Fruit fly (Drosophila melanogaster) whole organism, embryonic: Measurements from ENCODE around the gene temp.

Source experiments
- ATbp ChIP-seq: fragments of 200-800 bp; sonication (Bioruptor generic); optimal IDR thresholded peaks from 2 replicates; lab custom pipeline; 2017; ENCODE audit warnings: missing biosample characterization, mild to moderate bottlenecking, missing genetic modification characterization, missing genetic modification reagents
- Abd-B ChIP-seq: fragments of 200-800 bp; sonication (Bioruptor generic); optimal IDR thresholded peaks from 2 replicates; lab custom pipeline; 2018; ENCODE audit warnings: missing biosample characterization, mild to moderate bottlenecking, missing genetic modification characterization, moderate library complexity
- BEAF-32 ChIP-seq: fragments of 200-800 bp; sonication (Bioruptor generic); optimal IDR thresholded peaks from 3 replicates; lab custom pipeline; 2017; ENCODE audit warnings: missing biosample characterization, missing genetic modification characterization, mild to moderate bottlenecking, moderate library complexity, missing genetic modification reagents
- Bgb ChIP-seq: fragments of 200-800 bp; sonication (Bioruptor generic); IDR thresholded peaks from 2 replicates; pipeline ENCODE4 v1.3.6; 2022; ENCODE audit warnings: missing biosample characterization, missing genetic modification characterization; ENCODE audit not compliant: partially characterized antibody
- BtbVII ChIP-seq: fragments of 200-800 bp; sonication (Bioruptor generic); optimal IDR thresholded peaks from 3 replicates; lab custom pipeline; 2017; ENCODE audit warnings: missing biosample characterization, mild to moderate bottlenecking, missing genetic modification characterization
- CG10209 ChIP-seq: fragments of 200-800 bp; sonication (Bioruptor generic); optimal IDR thresholded peaks from 3 replicates; lab custom pipeline; 2017; ENCODE audit warnings: missing biosample characterization, mild to moderate bottlenecking, missing genetic modification characterization, missing genetic modification reagents
- CG12391 ChIP-seq: fragments of 200-800 bp; sonication (Bioruptor generic); optimal IDR thresholded peaks from 3 replicates; lab custom pipeline; 2018; ENCODE audit warnings: missing biosample characterization, mild to moderate bottlenecking, missing genetic modification characterization, moderate library complexity
- CG15073 ChIP-seq: fragments of 200-800 bp; sonication (Bioruptor generic); optimal IDR thresholded peaks from 2 replicates; lab custom pipeline; 2016; ENCODE audit warnings: missing biosample characterization, missing genetic modification characterization
- CG1832 ChIP-seq: fragments of 200-800 bp; sonication (Bioruptor generic); optimal IDR thresholded peaks from 2 replicates; lab custom pipeline; 2017; ENCODE audit warnings: missing biosample characterization, mild to moderate bottlenecking, missing genetic modification characterization, inconsistent platforms
- CG2120 ChIP-seq: fragments of 200-800 bp; sonication (Bioruptor generic); optimal IDR thresholded peaks from 3 replicates; lab custom pipeline; 2016; ENCODE audit warnings: missing biosample characterization, missing genetic modification characterization
- CG2202 ChIP-seq: fragments of 200-800 bp; sonication (Bioruptor generic); optimal IDR thresholded peaks from 2 replicates; lab custom pipeline; 2018; ENCODE audit warnings: missing biosample characterization, mild to moderate bottlenecking, missing genetic modification characterization
- CG30020 ChIP-seq: fragments of 200-800 bp; optimal IDR thresholded peaks from 2 replicates; lab custom pipeline; 2019; ENCODE audit warnings: missing biosample characterization, mild to moderate bottlenecking, missing genetic modification characterization, moderate library complexity
- CG30431 ChIP-seq: fragments of 200-800 bp; sonication (Bioruptor generic); optimal IDR thresholded peaks from 2 replicates; lab custom pipeline; 2017; ENCODE audit warnings: missing biosample characterization, missing genetic modification characterization
- CG6813 ChIP-seq: fragments of 200-800 bp; sonication (Bioruptor generic); optimal IDR thresholded peaks from 2 replicates; lab custom pipeline; 2017; ENCODE audit warnings: missing biosample characterization, missing genetic modification characterization, mild to moderate bottlenecking, moderate library complexity, missing genetic modification reagents
- CG6854 ChIP-seq: fragments of 200-800 bp; sonication (Bioruptor generic); optimal IDR thresholded peaks from 3 replicates; lab custom pipeline; 2017; ENCODE audit warnings: missing biosample characterization, mild to moderate bottlenecking, missing genetic modification characterization
- CG7745 ChIP-seq: fragments of 200-800 bp; sonication (Bioruptor generic); optimal IDR thresholded peaks from 2 replicates; lab custom pipeline; 2018; ENCODE audit warnings: missing biosample characterization, mild to moderate bottlenecking, missing genetic modification characterization, moderate library complexity
- CG8089 ChIP-seq: fragments of 200-800 bp; sonication (Bioruptor generic); optimal IDR thresholded peaks from 3 replicates; lab custom pipeline; 2016; ENCODE audit warnings: missing biosample characterization, missing genetic modification characterization
- CG8765 ChIP-seq: fragments of 200-800 bp; sonication (Bioruptor generic); IDR thresholded peaks from 2 replicates; pipeline ENCODE4 v1.3.6; 2022; ENCODE audit warnings: missing biosample characterization, missing genetic modification characterization
- CG9817 ChIP-seq: fragments of 200-800 bp; sonication (Bioruptor generic); optimal IDR thresholded peaks from 2 replicates; lab custom pipeline; 2018; ENCODE audit warnings: missing biosample characterization, mild to moderate bottlenecking, missing genetic modification characterization, moderate library complexity
- Dfd ChIP-seq, 2 experiments: fragments of >200 bp; optimal IDR thresholded peaks; 2 replicates each; lab custom pipeline; 2017; ENCODE audit warnings: missing biosample characterization in 2 of 2, missing genetic modification characterization in 2 of 2
- Dp ChIP-seq: fragments of 200-800 bp; sonication (Bioruptor generic); optimal IDR thresholded peaks from 2 replicates; lab custom pipeline; 2018; ENCODE audit warnings: missing biosample characterization, mild to moderate bottlenecking, missing genetic modification characterization, moderate library complexity
- Dref ChIP-seq: fragments of 200-800 bp; sonication (Bioruptor generic); IDR thresholded peaks from 2 replicates; pipeline ENCODE4 v1.3.6; 2022; ENCODE audit warnings: missing biosample characterization, missing genetic modification characterization
- Drgx ChIP-seq: fragments of 200-800 bp; sonication (Bioruptor generic); IDR thresholded peaks from 2 replicates; pipeline ENCODE4 v1.3.6; 2022; ENCODE audit warnings: missing biosample characterization, missing genetic modification characterization
- Elba2 ChIP-seq: fragments of 200-800 bp; sonication (Bioruptor generic); optimal IDR thresholded peaks from 3 replicates; lab custom pipeline; 2016; ENCODE audit warnings: missing biosample characterization, missing genetic modification characterization
- Fer2 ChIP-seq: fragments of 200-800 bp; sonication (Bioruptor generic); optimal IDR thresholded peaks from 2 replicates; lab custom pipeline; 2018; ENCODE audit warnings: missing biosample characterization, mild to moderate bottlenecking, missing genetic modification characterization, moderate library complexity
- HHEX ChIP-seq: fragments of 200-800 bp; sonication (Bioruptor generic); optimal IDR thresholded peaks from 3 replicates; lab custom pipeline; 2017; ENCODE audit warnings: missing biosample characterization, mild to moderate bottlenecking, missing genetic modification characterization, missing genetic modification reagents
- NFAT ChIP-seq: fragments of 200-800 bp; sonication (Bioruptor generic); IDR thresholded peaks from 2 replicates; pipeline ENCODE4 v1.3.6; 2022; ENCODE audit warnings: missing biosample characterization, missing genetic modification characterization
- Opbp ChIP-seq: fragments of 200-800 bp; sonication (Bioruptor generic); IDR thresholded peaks from 3 replicates; pipeline ENCODE4 v1.3.6; 2022; ENCODE audit warnings: missing biosample characterization, missing genetic modification characterization; ENCODE audit not compliant: partially characterized antibody
- Scr ChIP-seq: fragments of 200-800 bp; sonication (Bioruptor generic); IDR thresholded peaks from 2 replicates; pipeline ENCODE4 v1.3.6; 2022; ENCODE audit warnings: missing biosample characterization, missing genetic modification characterization; ENCODE audit not compliant: partially characterized antibody
- ab ChIP-seq: fragments of 200-800 bp; sonication (Bioruptor generic); optimal IDR thresholded peaks from 2 replicates; lab custom pipeline; 2016; ENCODE audit warnings: missing biosample characterization, missing genetic modification characterization
- amos ChIP-seq: fragments of 200-800 bp; sonication (Bioruptor generic); IDR thresholded peaks from 2 replicates; pipeline ENCODE4 v1.3.6; 2022; ENCODE audit warnings: missing biosample characterization, missing genetic modification characterization; ENCODE audit not compliant: partially characterized antibody
- ara ChIP-seq: fragments of 200-800 bp; sonication (Bioruptor generic); IDR thresholded peaks from 2 replicates; pipeline ENCODE4 v1.3.6; 2022; ENCODE audit warnings: missing biosample characterization, missing genetic modification characterization
- bbx ChIP-seq: fragments of 200-800 bp; sonication (Bioruptor generic); IDR thresholded peaks from 2 replicates; pipeline ENCODE4 v1.3.6; 2022; ENCODE audit warnings: missing biosample characterization, missing genetic modification characterization; ENCODE audit not compliant: partially characterized antibody
- bcd ChIP-seq: fragments of 200-800 bp; sonication (Bioruptor generic); optimal IDR thresholded peaks from 2 replicates; lab custom pipeline; 2017; ENCODE audit warnings: missing biosample characterization, mild to moderate bottlenecking, missing genetic modification characterization
- chif ChIP-seq, 2 experiments: fragments of 200-800 bp; sonication (Bioruptor generic); optimal IDR thresholded peaks; 3 replicates each; lab custom pipeline; 2016; ENCODE audit warnings: missing biosample characterization in 2 of 2, missing genetic modification characterization in 2 of 2
- chinmo ChIP-seq: fragments of 200-800 bp; sonication (Bioruptor generic); IDR thresholded peaks from 4 replicates; pipeline ENCODE4 v1.3.6; 2022; ENCODE audit warnings: missing biosample characterization, missing genetic modification characterization; ENCODE audit not compliant: partially characterized antibody
- hb ChIP-seq: fragments of 200-800 bp; sonication (Bioruptor generic); IDR thresholded peaks from 3 replicates; pipeline ENCODE4 v1.3.6; 2022; ENCODE audit warnings: missing biosample characterization, missing genetic modification characterization; ENCODE audit not compliant: partially characterized antibody
- hth ChIP-seq: fragments of >200 bp; optimal IDR thresholded peaks from 2 replicates; lab custom pipeline; 2017; ENCODE audit warnings: inconsistent platforms
- jing ChIP-seq: fragments of 200-800 bp; sonication (Bioruptor generic); optimal IDR thresholded peaks from 2 replicates; lab custom pipeline; 2018; ENCODE audit warnings: missing biosample characterization, mild to moderate bottlenecking, missing genetic modification characterization
- kay ChIP-seq: fragments of 200-800 bp; sonication (Bioruptor generic); optimal IDR thresholded peaks from 2 replicates; lab custom pipeline; 2016; ENCODE audit warnings: missing biosample characterization, missing genetic modification characterization
- lola ChIP-seq, 3 experiments: fragments of >200 bp in 2 of 3; fragments of 200-800 bp in 1 of 3; sonication (Bioruptor generic) in 1 of 3; optimal IDR thresholded peaks; 2 replicates each; lab custom pipeline; 2017 to 2019; ENCODE audit warnings: missing biosample characterization in 3 of 3, missing genetic modification characterization in 3 of 3, mild to moderate bottlenecking in 1 of 3, moderate library complexity in 1 of 3
- mam ChIP-seq: fragments of 200-800 bp; sonication (Bioruptor generic); optimal IDR thresholded peaks from 3 replicates; lab custom pipeline; 2016; ENCODE audit warnings: missing biosample characterization, missing genetic modification characterization
- ranshi ChIP-seq: fragments of 200-800 bp; sonication (Bioruptor generic); IDR thresholded peaks from 2 replicates; pipeline ENCODE4 v1.3.6; 2022; ENCODE audit warnings: missing biosample characterization, missing genetic modification characterization
- row ChIP-seq: fragments of 200-800 bp; sonication (Bioruptor generic); IDR thresholded peaks from 3 replicates; pipeline ENCODE4 v1.3.6; 2022; ENCODE audit warnings: missing biosample characterization, missing genetic modification characterization
- salm ChIP-seq: fragments of 200-800 bp; sonication (Bioruptor generic); optimal IDR thresholded peaks from 2 replicates; lab custom pipeline; 2018; ENCODE audit warnings: missing biosample characterization, mild to moderate bottlenecking, missing genetic modification characterization
- slp2 ChIP-seq: fragments of 200-800 bp; sonication (Bioruptor generic); optimal IDR thresholded peaks from 2 replicates; lab custom pipeline; 2016; ENCODE audit warnings: missing biosample characterization, missing genetic modification characterization
- sr ChIP-seq: fragments of 200-800 bp; sonication (Bioruptor generic); IDR thresholded peaks from 3 replicates; pipeline ENCODE4 v1.3.6; 2022; ENCODE audit warnings: missing biosample characterization, missing genetic modification characterization
- twi ChIP-seq: fragments of 200-800 bp; optimal IDR thresholded peaks from 2 replicates; lab custom pipeline; 2019; ENCODE audit warnings: missing biosample characterization, mild to moderate bottlenecking, missing genetic modification characterization, moderate library complexity
- vnd ChIP-seq: fragments of 200-800 bp; sonication (Bioruptor generic); IDR thresholded peaks from 3 replicates; pipeline ENCODE4 v1.3.6; 2022; ENCODE audit warnings: missing biosample characterization, missing genetic modification characterization; ENCODE audit not compliant: partially characterized antibody
- zfh2 ChIP-seq: fragments of 200-800 bp; sonication (Bioruptor generic); optimal IDR thresholded peaks from 2 replicates; lab custom pipeline; 2016; ENCODE audit warnings: missing biosample characterization, missing genetic modification characterization

The temp gene

dm6 chrX:2254020-2254626 lies 8.2 kb downstream of the temp start, which contains the start of gene CG3091 (continued):
- no peak for TF ChIP-seq CG30020 (tag; lab: Kevin White, UChicago)
- no peak for TF ChIP-seq slp2
- no peak for TF ChIP-seq lola (GFP tag; optimal IDR thresholded peaks at IDR 0.05; lab: Kevin White, UChicago)
- no peak for TF ChIP-seq CG12391 (tag; lab: Kevin White, UChicago)
- no peak for TF ChIP-seq Dfd (GFP tag; optimal IDR thresholded peaks at IDR 0.05; lab: Kevin White, UChicago)
- no peak for TF ChIP-seq bcd
- peak; percentile 40; the same call in 1 of the 2 replicates for TF ChIP-seq Drgx (GFP tag; lab: Robert Waterston, UW)
- no peak for TF ChIP-seq kay (GFP tag; lab: Kevin White, UChicago)
- no peak for TF ChIP-seq CG7745
- TF ChIP-seq sr (GFP tag; lab: Robert Waterston, UW) = no peak
- TF ChIP-seq twi = no peak
- no peak for TF ChIP-seq hth
- TF ChIP-seq CG30431 (GFP tag; lab: Kevin White, UChicago) = no peak
- TF ChIP-seq CG2120 (GFP tag; lab: Kevin White, UChicago) = peak; percentile 23
- TF ChIP-seq CG2202 (tag; lab: Kevin White, UChicago) = no peak
- TF ChIP-seq vnd (GFP tag; lab: Robert Waterston, UW) = no peak
- TF ChIP-seq jing = no peak
- no peak for TF ChIP-seq ab (GFP tag; lab: Kevin White, UChicago)
- no peak for TF ChIP-seq CG8089 (GFP tag; lab: Kevin White, UChicago)
- no peak for TF ChIP-seq CG6813 (GFP tag; lab: Kevin White, UChicago)
- no peak for TF ChIP-seq Fer2 (tag; lab: Kevin White, UChicago)
- TF ChIP-seq row (GFP tag; lab: Robert Waterston, UW) = peak; percentile 16; the same call in 1 of the 3 replicates
- no peak for TF ChIP-seq CG10209 (GFP tag; lab: Kevin White, UChicago)
- no peak for TF ChIP-seq salm (tag; lab: Kevin White, UChicago)
- no peak for TF ChIP-seq ranshi (GFP tag; lab: Robert Waterston, UW)
- peak; percentile 27 for TF ChIP-seq mam (GFP tag; lab: Kevin White, UChicago)
- TF ChIP-seq Elba2 (GFP tag; lab: Kevin White, UChicago) = no peak
- TF ChIP-seq BtbVII (GFP tag; lab: Kevin White, UChicago) = no peak
- TF ChIP-seq Abd-B = no peak
- TF ChIP-seq CG8765 (GFP tag; lab: Robert Waterston, UW) = no peak
- no peak for TF ChIP-seq amos (GFP tag; lab: Robert Waterston, UW)
- TF ChIP-seq ara (GFP tag; lab: Robert Waterston, UW) = no peak
- no peak for TF ChIP-seq CG9817 (tag; lab: Kevin White, UChicago)
- TF ChIP-seq chinmo (GFP tag; lab: Robert Waterston, UW) = 0 out of 4 replicates have a peak, but pooled peaks have one; percentile 44
- no peak for TF ChIP-seq Bgb (GFP tag; lab: Robert Waterston, UW)
- TF ChIP-seq zfh2 = no peak
- TF ChIP-seq, all 482 proteins: peak for 30

DNA sequence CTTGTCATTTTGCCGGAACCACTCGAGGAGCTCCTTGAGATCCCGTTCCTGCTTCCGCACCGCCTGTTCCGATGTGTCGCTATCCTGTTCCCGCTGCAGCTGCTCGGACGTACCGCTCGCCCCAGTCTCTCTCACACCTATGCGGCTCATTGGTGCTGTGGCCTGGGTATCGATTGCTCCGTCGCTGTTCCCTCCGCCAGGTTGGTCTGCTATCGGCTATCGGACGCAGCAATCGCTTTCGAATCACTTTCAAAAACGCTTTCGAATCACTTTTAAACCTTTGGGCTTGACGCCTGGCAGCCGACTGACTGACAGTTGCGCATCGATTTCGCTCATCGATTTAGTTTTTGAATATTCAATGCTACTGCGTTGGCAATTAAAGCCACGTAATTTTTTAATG lies 10.6 kb downstream of the temp start, which contains the start of gene CG3191:
Gene CG3191 (minus strand): TSS at position 306 of the 400 bp plus-strand sequence.
- TF ChIP-seq Scr = peak; percentile 48
- TF ChIP-seq Dp (GFP tag; lab: Kevin White, UChicago) = peak; percentile 40
- peak; percentile 64 for TF ChIP-seq Dref (GFP tag; lab: Robert Waterston, UW)
- peak; percentile 44 for TF ChIP-seq CG1832 (GFP tag; lab: Kevin White, UChicago)
- no peak for TF ChIP-seq ATbp (GFP tag; lab: Kevin White, UChicago)
- TF ChIP-seq CG15073 = no peak
- TF ChIP-seq BEAF-32 (GFP tag; lab: Kevin White, UChicago) = peak; percentile 31
- TF ChIP-seq CG6854 (GFP tag; lab: Kevin White, UChicago) = no peak
- TF ChIP-seq bbx = no peak
- TF ChIP-seq Opbp = peak; percentile 51; the same call in 1 of the 3 replicates
- peak; percentile 29; the same call in 1 of the 2 replicates for TF ChIP-seq amos (GFP tag; lab: Robert Waterston, UW)
- TF ChIP-seq hb = 0 out of 3 replicates have a peak, but pooled peaks have one; percentile 35
- no peak for TF ChIP-seq chif (GFP tag; optimal IDR thresholded peaks at IDR 0.05; lab: Kevin White, UChicago)
- TF ChIP-seq HHEX (GFP tag; lab: Kevin White, UChicago) = no peak
- TF ChIP-seq NFAT = no peak
